Worm (Caenorhabditis elegans) whole organism, early embryonic: ENCODE measurements around the gene mvk-1.

Experiments
- B0310.2 ChIP-seq: sonication (generic microtip); optimal IDR thresholded peaks from 2 replicates; lab custom pipeline; 2016; ENCODE audit warnings: mild to moderate bottlenecking, missing genetic modification characterization, missing compliant biosample characterization
- F13C5.2 ChIP-seq: sonication (generic microtip); optimal IDR thresholded peaks from 2 replicates; lab custom pipeline; 2017; ENCODE audit warnings: mild to moderate bottlenecking, missing genetic modification characterization, inconsistent platforms, missing compliant biosample characterization
- aly-1 ChIP-seq: sonication (generic microtip); optimal IDR thresholded peaks from 2 replicates; lab custom pipeline; 2016; ENCODE audit warnings: missing genetic modification characterization, missing compliant biosample characterization
- ama-1 ChIP-seq: fragments of 150-350 bp; optimal IDR thresholded peaks from 2 replicates; lab custom pipeline; 2014
- ceh-13 ChIP-seq: fragments of 200-800 bp; sonication (Bioruptor generic); optimal IDR thresholded peaks from 2 replicates; lab custom pipeline; 2018; ENCODE audit warnings: mild to moderate bottlenecking, missing genetic modification characterization, missing compliant biosample characterization
- ceh-36 ChIP-seq: sonication (generic microtip); optimal IDR thresholded peaks from 2 replicates; lab custom pipeline; 2016; ENCODE audit warnings: missing genetic modification characterization, inconsistent platforms, missing compliant biosample characterization
- ets-7 ChIP-seq: sonication (generic microtip); optimal IDR thresholded peaks from 2 replicates; lab custom pipeline; 2016; ENCODE audit warnings: missing genotype, missing genetic modification characterization, missing compliant biosample characterization
- flt-1 ChIP-seq: fragments of 200-800 bp; sonication (Bioruptor generic); IDR thresholded peaks from 2 replicates; pipeline ENCODE4 v1.3.6; 2022; ENCODE audit warnings: missing genetic modification characterization, missing compliant biosample characterization
- hmbx-1 ChIP-seq: sonication (generic microtip); optimal IDR thresholded peaks from 2 replicates; lab custom pipeline; 2016; ENCODE audit warnings: mild to moderate bottlenecking, missing genetic modification characterization, missing compliant biosample characterization
- hmg-4 ChIP-seq: fragments of 200-800 bp; sonication (Bioruptor generic); optimal IDR thresholded peaks from 2 replicates; lab custom pipeline; 2018; ENCODE audit warnings: mild to moderate bottlenecking, missing genetic modification characterization, missing compliant biosample characterization
- hnd-1 ChIP-seq: sonication (generic microtip); optimal IDR thresholded peaks from 2 replicates; lab custom pipeline; 2016; ENCODE audit warnings: missing genetic modification characterization, missing compliant biosample characterization
- pes-1 ChIP-seq: fragments of 200-800 bp; sonication (Bioruptor generic); IDR thresholded peaks from 2 replicates; pipeline ENCODE4 v1.3.6; 2022; ENCODE audit warnings: missing genetic modification reagents, missing genetic modification characterization, missing compliant biosample characterization
- scrt-1 ChIP-seq: fragments of 200-800 bp; sonication (Bioruptor generic); IDR thresholded peaks from 2 replicates; pipeline ENCODE4 v1.3.6; 2022; ENCODE audit warnings: missing genetic modification characterization, missing compliant biosample characterization
- sea-1 ChIP-seq: fragments of 200-800 bp; sonication (Bioruptor generic); conservative IDR thresholded peaks from 2 replicates; pipeline ENCODE4 v1.3.6; 2022; ENCODE audit warnings: missing genetic modification characterization, missing compliant biosample characterization
- tbx-11 ChIP-seq: fragments of 200-800 bp; sonication (Bioruptor generic); IDR thresholded peaks from 2 replicates; pipeline ENCODE4 v1.3.6; 2022; ENCODE audit warnings: missing genetic modification characterization, missing compliant biosample characterization
- tbx-37 ChIP-seq: fragments of 200-800 bp; sonication (Bioruptor generic); conservative IDR thresholded peaks from 2 replicates; pipeline ENCODE4 v1.3.6; 2022; ENCODE audit warnings: missing genetic modification reagents, missing genetic modification characterization, missing compliant biosample characterization
- tra-4 ChIP-seq: sonication (generic microtip); optimal IDR thresholded peaks from 2 replicates; lab custom pipeline; 2017; ENCODE audit warnings: missing genetic modification characterization, missing compliant biosample characterization

The mvk-1 gene

ce11 chrIII:6110187-6110586 lies 25.9 kb downstream of the mvk-1 start:
- TF ChIP-seq F13C5.2 (tag; lab: Kevin White, UChicago), result no peak
- TF ChIP-seq tra-4 (tag; lab: Kevin White, UChicago), result no peak
- TF ChIP-seq tbx-37, result no peak
- TF ChIP-seq B0310.2, result no peak
- no peak for TF ChIP-seq ama-1 (lab: Kevin White, UChicago)
- no peak for TF ChIP-seq scrt-1 (GFP tag; lab: Robert Waterston, UW)
- TF ChIP-seq hmbx-1, result no peak
- TF ChIP-seq sea-1, result no peak
- no peak for TF ChIP-seq ceh-13 (GFP tag; lab: Kevin White, UChicago)

DNA sequence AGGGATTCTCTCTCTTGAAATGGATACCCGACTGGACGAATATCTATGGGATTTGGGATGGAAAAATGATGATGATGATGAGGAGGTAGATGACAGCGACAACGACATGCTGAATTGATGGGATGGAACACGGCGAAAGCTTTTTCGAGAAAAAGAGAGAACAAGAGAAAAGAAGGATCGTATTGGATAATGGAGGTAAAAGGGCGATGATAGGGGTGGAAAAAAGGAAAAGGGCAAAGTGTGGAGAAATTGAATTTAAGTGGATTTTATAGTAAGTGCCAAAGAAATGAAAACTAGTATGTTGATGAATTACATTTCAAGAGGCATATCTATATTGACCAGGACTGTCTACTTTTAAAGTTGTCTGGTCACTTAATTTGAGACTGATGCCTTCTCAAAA lies 30.2 kb downstream of the mvk-1 start:
- TF ChIP-seq tbx-11 (GFP tag; lab: Robert Waterston, UW) (no peak), ceh-36 (tag; lab: Kevin White, UChicago) (no peak), B0310.2 (no peak), tra-4 (tag; lab: Kevin White, UChicago) (no peak), sea-1 (no peak), flt-1 (GFP tag; lab: Robert Waterston, UW) (no peak), ceh-13 (GFP tag; lab: Kevin White, UChicago) (no peak), hmg-4 (GFP tag; lab: Kevin White, UChicago) (no peak), scrt-1 (GFP tag; lab: Robert Waterston, UW) (no peak), hmbx-1 (no peak), F13C5.2 (tag; lab: Kevin White, UChicago) (no peak), tbx-37 (no peak), ama-1 (lab: Kevin White, UChicago) (no peak), hnd-1 (tag; lab: Kevin White, UChicago) (no peak), ets-7 (tag; lab: Kevin White, UChicago) (no peak), pes-1 (GFP tag; lab: Robert Waterston, UW) (no peak)

- TF ChIP-seq F13C5.2 (tag; lab: Kevin White, UChicago) (no peak), pes-1 (GFP tag; lab: Robert Waterston, UW) (no peak), aly-1 (tag; lab: Kevin White, UChicago) (no peak), hmbx-1 (no peak), ceh-36 (tag; lab: Kevin White, UChicago) (no peak), hnd-1 (tag; lab: Kevin White, UChicago) (no peak), hmg-4 (GFP tag; lab: Kevin White, UChicago) (no peak), B0310.2 (no peak), flt-1 (GFP tag; lab: Robert Waterston, UW) (no peak), tbx-11 (GFP tag; lab: Robert Waterston, UW) (no peak), ets-7 (tag; lab: Kevin White, UChicago) (no peak), ceh-13 (GFP tag; lab: Kevin White, UChicago) (no peak)
Measured at ce11 chrIII:6102762-6103161, 33.3 kb downstream of the mvk-1 start, which contains the start of gene C05D10.4. Gene C05D10.4, minus strand, starts transcription at chrIII:6102862.

- no peak for TF ChIP-seq ama-1 (lab: Kevin White, UChicago)
- TF ChIP-seq pes-1 (GFP tag; lab: Robert Waterston, UW), result no peak
- no peak for TF ChIP-seq sea-1
- no peak for TF ChIP-seq flt-1 (GFP tag; lab: Robert Waterston, UW)
- no peak for TF ChIP-seq hmg-4 (GFP tag; lab: Kevin White, UChicago)
- TF ChIP-seq tra-4 (tag; lab: Kevin White, UChicago), result no peak
- TF ChIP-seq aly-1 (tag; lab: Kevin White, UChicago), result no peak
- no peak for TF ChIP-seq tbx-37
- TF ChIP-seq ceh-13 (GFP tag; lab: Kevin White, UChicago), result no peak
- TF ChIP-seq hmbx-1, result no peak
- TF ChIP-seq B0310.2, result no peak
Measured at ce11 chrIII:6095654-6096053, 40.4 kb downstream of the mvk-1 start.

- TF ChIP-seq scrt-1 (GFP tag; lab: Robert Waterston, UW), result no peak
- no peak for TF ChIP-seq sea-1
- TF ChIP-seq tbx-37, result no peak
- no peak for TF ChIP-seq B0310.2
- TF ChIP-seq ets-7 (tag; lab: Kevin White, UChicago), result no peak
- TF ChIP-seq ceh-36 (tag; lab: Kevin White, UChicago), result no peak
- TF ChIP-seq F13C5.2 (tag; lab: Kevin White, UChicago), result no peak
- no peak for TF ChIP-seq hnd-1 (tag; lab: Kevin White, UChicago)
- no peak for TF ChIP-seq flt-1 (GFP tag; lab: Robert Waterston, UW)
Measured at ce11 chrIII:6087705-6088359, 48.2 kb downstream of the mvk-1 start, which contains the start of gene wht-1. Gene wht-1, minus strand, starts transcription at chrIII:6087755.

DNA sequence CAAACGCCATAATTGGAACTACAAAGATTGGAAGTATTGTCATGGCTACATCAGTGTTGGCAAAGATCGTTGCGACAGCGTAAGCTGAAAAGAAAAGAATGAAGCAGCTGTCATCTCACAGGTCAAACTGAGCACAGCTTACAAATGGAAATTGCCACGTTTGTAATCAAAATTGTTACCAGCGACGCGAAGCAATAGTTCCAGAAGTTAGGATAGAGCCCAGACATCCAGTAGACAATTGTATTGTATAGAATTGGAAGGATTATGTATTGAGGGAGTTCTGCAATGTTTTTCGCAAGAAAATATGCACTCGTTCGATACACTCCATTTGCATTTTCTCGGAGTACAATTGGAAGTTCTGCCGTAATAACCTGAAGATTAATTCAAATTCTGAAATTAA lies 50.8 kb downstream of the mvk-1 start:
- TF ChIP-seq aly-1 (tag; lab: Kevin White, UChicago) (no peak), tbx-37 (no peak)

DNA sequence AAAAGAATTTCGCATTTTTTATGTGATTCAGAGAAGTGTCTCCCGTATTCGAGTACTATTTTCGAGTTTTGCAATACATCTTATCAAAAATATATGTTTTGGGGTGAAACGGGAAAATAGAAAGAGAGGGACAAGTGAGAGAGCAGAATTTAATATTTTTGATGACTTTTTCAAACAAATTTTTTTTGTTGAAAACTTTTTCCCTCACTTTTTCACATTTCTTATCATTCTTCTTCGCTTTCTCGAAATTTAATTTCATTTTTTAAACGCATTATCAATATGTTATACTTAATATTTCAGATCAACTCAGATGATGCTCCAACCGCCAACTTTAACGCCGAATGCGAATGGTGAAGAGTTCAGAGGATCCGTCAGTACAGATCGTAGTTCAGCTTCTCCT lies 55.8 kb downstream of the mvk-1 start, which contains the start of gene attf-4:
TSS of gene attf-4 (plus strand) at position 301 of the 400 bp plus-strand sequence.
- TF ChIP-seq scrt-1 (GFP tag; lab: Robert Waterston, UW) (no peak), ets-7 (tag; lab: Kevin White, UChicago) (no peak), sea-1 (no peak), hnd-1 (tag; lab: Kevin White, UChicago) (no peak), ceh-13 (GFP tag; lab: Kevin White, UChicago) (no peak), ama-1 (lab: Kevin White, UChicago) (no peak), tbx-37 (no peak), aly-1 (tag; lab: Kevin White, UChicago) (no peak)

ce11 chrIII:6078917-6079316 lies 57.2 kb downstream of the mvk-1 start:
- TF ChIP-seq F13C5.2 (tag; lab: Kevin White, UChicago) (no peak), tra-4 (tag; lab: Kevin White, UChicago) (no peak), ets-7 (tag; lab: Kevin White, UChicago) (no peak), flt-1 (GFP tag; lab: Robert Waterston, UW) (no peak), tbx-11 (GFP tag; lab: Robert Waterston, UW) (no peak), hnd-1 (tag; lab: Kevin White, UChicago) (no peak), B0310.2 (no peak), scrt-1 (GFP tag; lab: Robert Waterston, UW) (no peak), pes-1 (GFP tag; lab: Robert Waterston, UW) (no peak), tbx-37 (no peak), hmbx-1 (no peak), sea-1 (no peak), aly-1 (tag; lab: Kevin White, UChicago) (no peak), ama-1 (lab: Kevin White, UChicago) (no peak), ceh-36 (tag; lab: Kevin White, UChicago) (no peak)
